Worm (Caenorhabditis elegans): ENCODE results near the gene nlp-36.

Gene nlp-36

ce11 chrIII:9465424-9465823 lies 23.1 kb upstream of the nlp-36 start, which contains the start of gene B0464.9:
Gene B0464.9 (plus strand): TSS chrIII:9465767.
- TF ChIP-seq lsy-2 (tag; optimal IDR thresholded peaks at IDR 0.05) (peak in 1 of 2 experiments; percentile 80), mxl-2 (GFP tag; conservative IDR thresholded peaks at IDR 0.05) (no peak), ceh-32 (tag; optimal IDR thresholded peaks at IDR 0.05; ENCODE audit: poor library complexity) (no peak), fkh-10 (GFP tag; optimal IDR thresholded peaks at IDR 0.05) (no peak), T26A8.4 (GFP tag; IDR thresholded peaks at IDR 0.05) (no peak), Y5F2A.4 (GFP tag; optimal IDR thresholded peaks at IDR 0.05) (no peak), rbr-2 (tag; optimal IDR thresholded peaks at IDR 0.05) (peak; percentile 13), skn-1 (tag; optimal IDR thresholded peaks at IDR 0.05) (no peak), pqm-1 (tag; optimal IDR thresholded peaks at IDR 0.05) (no peak), hlh-11 (tag; optimal IDR thresholded peaks at IDR 0.05) (peak; percentile 16), lin-38 (GFP tag; IDR thresholded peaks at IDR 0.05) (peak; percentile 77), nhr-76 (tag; optimal IDR thresholded peaks at IDR 0.05) (no peak), nhr-10 (tag; optimal IDR thresholded peaks at IDR 0.05) (no peak), dmd-6 (GFP tag; IDR thresholded peaks at IDR 0.05) (peak; percentile 40), snpc-4 (tag; optimal IDR thresholded peaks at IDR 0.05) (no peak), saeg-2 (GFP tag; IDR thresholded peaks at IDR 0.05) (no peak), jun-1 (tag; optimal IDR thresholded peaks at IDR 0.05) (no peak), nhr-11 (tag; optimal IDR thresholded peaks at IDR 0.05) (no peak), hif-1 (tag; optimal IDR thresholded peaks at IDR 0.05) (peak in 1 of 2 experiments; percentile 78), hmg-1.1 (GFP tag; IDR thresholded peaks at IDR 0.05) (no peak), lin-15B (tag; optimal IDR thresholded peaks at IDR 0.05) (no peak), zfp-2 (tag; optimal IDR thresholded peaks at IDR 0.05) (no peak), php-3 (GFP tag; IDR thresholded peaks at IDR 0.05) (no peak), fos-1 (tag; optimal IDR thresholded peaks at IDR 0.05) (no peak), egl-27 (tag; optimal IDR thresholded peaks at IDR 0.05) (no peak), dmd-9 (GFP tag; IDR thresholded peaks at IDR 0.05) (no peak), dve-1 (tag; optimal IDR thresholded peaks at IDR 0.05; ENCODE audit: insufficient read depth) (peak; percentile 51), aha-1 (tag) (no peak), ZK337.2 (GFP tag; IDR thresholded peaks at IDR 0.05) (no peak), lir-3 (tag; optimal IDR thresholded peaks at IDR 0.05) (no peak), zip-2 (tag; optimal IDR thresholded peaks at IDR 0.05) (no peak), cey-2 (tag; optimal IDR thresholded peaks at IDR 0.05; ENCODE audit: borderline replicate concordance, insufficient read depth) (no peak), mxl-3 (GFP tag; optimal IDR thresholded peaks at IDR 0.05) (no peak), madf-5 (GFP tag; IDR thresholded peaks at IDR 0.05) (no peak), attf-4 (tag; optimal IDR thresholded peaks at IDR 0.05) (no peak), lim-7 (GFP tag; IDR thresholded peaks at IDR 0.05) (no peak), sdz-12 (GFP tag; optimal IDR thresholded peaks at IDR 0.05) (no peak), egl-43 (GFP tag; IDR thresholded peaks at IDR 0.05) (no peak), ctbp-1 (GFP tag; IDR thresholded peaks at IDR 0.05) (no peak), ceh-62 (tag; optimal IDR thresholded peaks at IDR 0.05) (no peak), daf-8 (GFP tag; IDR thresholded peaks at IDR 0.05) (no peak), Y48G9A.11 (GFP tag; IDR thresholded peaks at IDR 0.05) (no peak), zip-11 (GFP tag; IDR thresholded peaks at IDR 0.05) (no peak), lin-1 (GFP tag; IDR thresholded peaks at IDR 0.05) (no peak), mdt-29 (GFP tag; IDR thresholded peaks at IDR 0.05) (no peak), zag-1 (tag; optimal IDR thresholded peaks at IDR 0.05) (no peak), pha-4 (GFP tag; IDR thresholded peaks at IDR 0.05) (no peak), pha-4 (tag; optimal IDR thresholded peaks at IDR 0.05) (no peak), nhr-41 (GFP tag; IDR thresholded peaks at IDR 0.05) (no peak), zfp-3 (GFP tag; conservative IDR thresholded peaks at IDR 0.05) (no peak), duxl-1 (tag; optimal IDR thresholded peaks at IDR 0.05; ENCODE audit: poor library complexity) (peak; percentile 68), R02D3.7 (tag; optimal IDR thresholded peaks at IDR 0.05) (no peak), mes-2 (tag; optimal IDR thresholded peaks at IDR 0.05; ENCODE audit: poor library complexity, severe bottlenecking) (peak; percentile 96)
